Worm (Caenorhabditis elegans): Measurements from ENCODE around the gene K03B4.6.

ce11 chrV:4687944-4688505, 12.0 kb upstream of the K03B4.6 start, which contains the start of gene K03B4.2:
- TF ChIP-seq tab-1 (GFP tag; IDR thresholded peaks at IDR 0.05) (no peak), cog-1 (tag; optimal IDR thresholded peaks at IDR 0.05) (no peak), ref-1 (GFP tag; conservative IDR thresholded peaks at IDR 0.05) (no peak), klf-2 (GFP tag; conservative IDR thresholded peaks at IDR 0.05) (no peak), ztf-23 (GFP tag; IDR thresholded peaks at IDR 0.05) (no peak)
